Fruit fly (Drosophila melanogaster): Measurements from ENCODE around the gene Srr.

DNA sequence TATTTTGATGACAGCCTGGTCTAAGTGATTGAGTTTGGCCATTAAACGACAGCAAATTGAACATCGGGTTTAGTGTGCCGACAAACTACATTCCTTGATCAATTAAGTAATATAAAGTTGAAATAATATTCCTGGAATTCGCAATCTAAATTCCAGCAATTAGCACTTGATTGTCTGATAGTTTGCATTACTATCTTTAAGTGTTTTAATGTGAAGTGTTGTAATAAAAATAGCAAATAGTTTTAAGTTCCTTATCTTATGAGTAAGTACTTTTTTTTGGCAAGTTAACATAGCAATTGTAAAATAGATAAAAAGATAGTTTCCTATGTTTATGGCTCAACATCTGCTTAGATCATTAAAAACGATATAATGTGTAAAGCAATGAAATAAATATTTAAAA, 23.1 kb downstream of the Srr start:
- TF ChIP-seq Sox102F (GFP tag; optimal IDR thresholded peaks at IDR 0.05) (no peak), Blimp-1 (GFP tag; optimal IDR thresholded peaks at IDR 0.05) (no peak), CG16779 (tag; optimal IDR thresholded peaks at IDR 0.05) (no peak), CG6163 (GFP tag; IDR thresholded peaks at IDR 0.05) (no peak), Hr39 (GFP tag; optimal IDR thresholded peaks at IDR 0.05) (no peak), CG11762 (GFP tag; optimal IDR thresholded peaks at IDR 0.05; ENCODE audit: insufficient read depth) (no peak), dsx (GFP tag; optimal IDR thresholded peaks at IDR 0.05; ENCODE audit: poor library complexity, severe bottlenecking) (no peak), Gug (GFP tag; IDR thresholded peaks at IDR 0.05) (no peak), OdsH (GFP tag; optimal IDR thresholded peaks at IDR 0.05) (no peak), Eip93F (GFP tag; optimal IDR thresholded peaks at IDR 0.05) (no peak), CG10631 (GFP tag; optimal IDR thresholded peaks at IDR 0.05) (no peak), CG1621 (tag; optimal IDR thresholded peaks at IDR 0.05) (no peak)

All from whole organism, prepupa.